Fruit fly (Drosophila melanogaster) whole organism, larva: ENCODE results near the gene Ir94c.

ENCODE experiments used
- noc ChIP-seq: fragments of 200-800 bp; sonication (Bioruptor generic); optimal IDR thresholded peaks from 3 replicates; lab custom pipeline; 2019; ENCODE audit warnings: missing biosample characterization, mild to moderate bottlenecking, missing genetic modification characterization, moderate library complexity

The Ir94c gene

DNA sequence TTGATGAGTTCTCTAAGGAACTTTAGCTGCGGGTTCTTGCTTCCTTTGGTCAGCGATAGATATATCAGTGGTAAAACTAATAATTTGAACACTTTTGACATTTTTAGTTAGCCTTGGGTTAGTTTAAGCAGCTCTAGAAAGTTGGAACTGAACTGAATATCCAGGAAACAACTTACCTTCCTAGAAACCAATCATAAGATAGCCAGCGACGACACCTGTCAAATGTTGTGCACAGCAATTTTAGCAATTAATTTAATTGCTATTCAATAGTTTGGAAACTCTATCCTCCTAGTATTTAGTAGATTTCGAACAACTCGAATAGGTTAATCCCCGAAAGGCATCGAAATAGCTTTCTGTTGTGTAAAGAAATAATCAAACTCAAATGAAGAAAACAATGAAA, at the start of gene Ir94c:
Ir94c (minus strand) TSS at position 101 of the 400 bp plus-strand sequence.
- TF ChIP-seq noc (tag; lab: Kevin White, UChicago): no peak

DNA sequence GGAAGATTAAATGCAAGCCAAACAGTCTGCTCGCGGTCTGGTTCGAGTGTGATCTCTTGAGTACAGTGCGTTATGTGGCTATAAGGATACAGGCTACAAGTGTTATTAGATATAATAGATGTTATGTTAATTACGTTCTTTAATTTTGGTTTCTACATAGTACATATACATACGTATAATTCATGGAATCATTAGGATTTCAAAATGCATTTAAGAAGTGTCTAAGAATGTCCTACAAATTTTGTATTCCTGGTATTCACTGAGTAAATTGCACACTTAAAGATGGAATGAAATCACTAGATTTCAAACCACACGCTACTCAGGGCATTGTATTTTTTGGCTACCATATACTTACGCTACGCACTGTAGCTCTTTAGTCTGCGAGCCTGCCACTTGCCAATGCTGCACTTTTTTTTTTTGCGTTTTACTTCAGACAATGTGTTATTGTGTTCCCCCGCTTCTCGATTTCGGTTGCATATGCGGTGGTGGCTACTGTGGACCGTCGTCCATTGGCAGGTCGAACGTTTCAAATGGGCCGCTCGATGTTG, 44.1 kb upstream of the Ir94c start:
- TF ChIP-seq noc (tag; lab: Kevin White, UChicago): no peak

DNA sequence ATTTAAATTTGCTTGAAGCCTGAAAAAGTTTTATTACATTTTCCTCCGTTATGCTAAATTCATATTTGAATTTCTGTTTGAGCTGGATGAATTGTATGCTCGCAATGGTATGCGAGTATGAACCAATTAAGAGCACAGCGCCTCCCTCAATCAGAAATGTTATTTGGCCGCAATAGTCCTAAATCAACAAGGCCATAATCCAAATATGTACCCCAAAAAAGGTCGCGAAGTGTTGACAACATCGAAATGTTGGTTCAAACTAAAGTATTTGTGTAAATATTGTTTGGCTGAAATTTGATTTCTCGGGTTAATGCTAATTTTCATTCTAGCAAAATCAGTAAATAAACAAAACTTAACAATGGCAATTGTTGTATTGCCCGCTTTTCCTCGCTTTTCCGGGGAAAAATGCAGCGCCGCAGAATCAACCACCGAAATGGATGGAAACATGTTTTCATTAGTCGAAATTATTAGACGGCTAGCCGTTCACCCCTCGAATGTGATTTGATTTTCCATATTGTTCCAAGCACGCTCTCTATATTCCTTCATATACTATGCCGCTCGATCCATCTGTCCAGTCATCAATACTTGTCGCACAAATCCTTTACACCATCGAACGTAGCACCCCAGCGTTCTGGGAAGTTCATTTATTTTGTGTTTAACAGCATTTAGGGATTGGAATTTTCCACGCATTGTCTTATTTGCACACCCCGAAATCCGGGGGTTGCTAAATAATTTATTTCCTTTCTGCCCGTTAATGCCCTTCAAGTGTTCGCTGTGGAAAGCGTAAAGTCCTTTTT, 42.6 kb upstream of the Ir94c start:
- TF ChIP-seq noc (tag; lab: Kevin White, UChicago): no peak

DNA sequence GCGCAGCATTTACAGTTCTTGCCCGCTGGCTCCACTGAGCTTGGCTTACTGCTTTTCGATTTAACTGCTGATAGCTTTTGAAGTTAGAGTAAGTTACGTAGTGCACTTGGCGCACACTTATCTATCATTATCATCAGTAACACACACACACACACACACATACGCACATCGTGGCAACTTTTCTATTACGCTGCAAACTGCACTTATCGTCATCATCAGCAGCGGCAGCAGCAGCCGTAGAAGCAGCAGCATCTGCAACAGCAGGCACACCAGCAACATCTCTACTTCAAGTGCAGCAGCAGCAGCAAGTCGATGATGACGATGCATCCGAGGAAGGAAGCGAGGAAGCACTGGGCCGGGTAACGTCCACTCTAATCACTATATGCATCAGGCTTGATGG, 39.4 kb upstream of the Ir94c start:
- TF ChIP-seq noc (tag; lab: Kevin White, UChicago): no peak

DNA sequence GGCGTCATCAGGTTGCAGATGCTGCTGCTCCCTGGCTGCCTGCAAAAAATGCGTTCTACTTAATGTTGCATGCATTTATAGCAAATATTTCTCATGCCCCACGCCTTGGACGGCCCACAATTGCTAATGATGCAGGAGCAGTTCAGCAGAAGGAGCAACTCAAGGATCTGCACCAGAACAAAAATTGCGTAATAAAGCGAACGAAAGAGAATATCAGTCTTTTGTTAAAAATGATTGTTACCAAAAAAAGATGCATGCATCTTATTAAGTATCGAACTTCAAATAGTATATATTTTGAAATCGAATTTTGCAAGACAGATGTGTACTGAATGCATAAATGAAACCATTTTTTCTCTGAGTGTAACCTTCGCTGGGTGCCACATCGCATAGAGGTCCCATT, 39.0 kb upstream of the Ir94c start:
- TF ChIP-seq noc (tag; lab: Kevin White, UChicago): no peak

DNA sequence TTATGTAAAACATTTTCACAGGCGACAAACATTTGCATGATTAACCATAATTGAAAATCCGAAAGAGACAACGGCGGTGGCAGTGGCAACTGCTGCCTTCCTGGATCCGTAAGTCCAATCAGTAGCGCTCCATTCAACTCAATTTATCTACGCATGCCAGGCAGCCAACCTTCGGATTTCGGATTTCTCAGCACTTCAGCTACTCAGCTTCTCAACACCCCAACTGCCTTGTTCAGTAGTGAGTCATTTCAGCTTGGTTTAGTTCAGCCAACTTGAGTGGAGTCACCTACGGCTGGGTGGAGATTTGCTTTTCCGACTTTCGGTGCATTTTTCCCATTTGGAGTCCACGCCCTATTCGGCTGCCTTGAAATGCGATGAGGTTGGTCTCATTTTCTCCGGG, 34.4 kb upstream of the Ir94c start:
- no peak for TF ChIP-seq noc (tag; lab: Kevin White, UChicago)

DNA sequence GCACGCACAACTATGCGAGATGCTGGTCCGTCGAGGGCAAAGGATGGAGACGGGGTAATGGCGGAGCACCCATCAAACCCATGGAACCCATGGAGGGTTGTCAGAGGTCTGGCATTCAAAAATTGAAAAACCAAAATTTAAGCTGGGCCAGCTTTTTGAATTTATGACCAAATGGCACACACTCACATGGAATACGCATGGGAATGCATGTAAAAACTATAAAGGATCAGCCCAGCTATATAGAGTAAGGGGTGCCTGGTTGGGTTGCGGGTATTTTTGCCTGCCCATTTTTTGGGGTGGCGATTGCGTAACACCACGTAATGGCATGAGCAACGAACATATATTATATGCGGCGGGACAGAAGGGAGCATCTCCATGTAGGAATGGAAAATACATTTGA, 33.2 kb upstream of the Ir94c start:
- TF ChIP-seq noc (tag; lab: Kevin White, UChicago): no peak

DNA sequence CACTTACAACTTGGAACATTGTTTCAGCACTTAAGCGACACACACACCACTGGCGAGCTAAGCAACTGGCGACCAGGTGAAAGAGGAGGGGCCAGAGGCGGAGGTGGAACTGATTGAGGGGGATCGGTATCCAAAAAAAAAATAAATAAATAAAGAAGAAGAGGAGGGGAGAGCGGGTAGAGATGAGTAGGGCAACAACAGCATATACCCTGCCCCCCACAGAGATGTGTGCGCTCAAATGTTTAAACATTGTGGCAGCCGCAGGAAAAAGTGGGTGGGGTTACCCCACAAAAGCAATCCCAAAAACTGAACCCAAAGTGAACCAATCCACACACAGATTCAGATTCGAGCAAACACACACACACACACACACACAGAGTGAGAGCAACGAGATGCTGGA, 31.2 kb upstream of the Ir94c start:
- TF ChIP-seq noc (tag; lab: Kevin White, UChicago): no peak

DNA sequence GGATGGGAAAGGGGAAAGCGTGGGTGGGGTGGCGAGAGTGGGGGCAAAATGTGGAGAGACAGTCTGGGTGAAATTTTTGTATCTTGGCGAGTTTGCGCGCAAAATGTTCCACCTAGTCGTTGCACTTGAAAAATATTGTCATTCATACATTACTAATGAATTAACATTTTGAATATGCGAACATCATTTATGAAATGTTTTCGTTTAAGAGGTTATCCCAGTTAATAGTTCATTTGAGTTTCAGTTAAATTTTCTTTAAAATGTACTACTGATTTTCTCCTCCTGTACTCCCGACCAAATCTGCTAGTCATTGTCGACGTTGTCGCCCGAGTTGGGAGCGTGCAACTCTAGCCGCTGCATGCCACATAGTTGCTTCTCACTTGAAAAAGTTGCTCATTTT, 30.7 kb upstream of the Ir94c start:
- no peak for TF ChIP-seq noc (tag; lab: Kevin White, UChicago)

DNA sequence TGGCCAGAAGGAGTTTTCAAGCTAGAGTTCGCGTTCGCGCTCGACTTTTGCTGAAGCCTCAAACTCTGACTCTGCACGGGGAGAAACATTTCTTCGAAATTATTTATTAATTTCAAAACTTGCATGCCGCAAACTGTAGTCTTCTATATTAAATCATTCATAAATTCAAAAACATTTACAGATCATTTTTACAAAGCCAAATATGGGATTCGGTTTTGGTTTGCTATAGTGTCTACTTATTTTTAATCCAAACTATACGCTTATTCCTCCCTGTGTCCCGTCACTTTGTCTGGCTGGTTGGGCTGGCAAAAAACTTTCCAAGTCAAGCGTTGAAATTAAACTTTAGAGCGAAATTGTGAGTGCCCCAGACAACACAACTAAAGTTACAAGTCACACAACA, 29.0 kb upstream of the Ir94c start:
- no peak for TF ChIP-seq noc (tag; lab: Kevin White, UChicago)

DNA sequence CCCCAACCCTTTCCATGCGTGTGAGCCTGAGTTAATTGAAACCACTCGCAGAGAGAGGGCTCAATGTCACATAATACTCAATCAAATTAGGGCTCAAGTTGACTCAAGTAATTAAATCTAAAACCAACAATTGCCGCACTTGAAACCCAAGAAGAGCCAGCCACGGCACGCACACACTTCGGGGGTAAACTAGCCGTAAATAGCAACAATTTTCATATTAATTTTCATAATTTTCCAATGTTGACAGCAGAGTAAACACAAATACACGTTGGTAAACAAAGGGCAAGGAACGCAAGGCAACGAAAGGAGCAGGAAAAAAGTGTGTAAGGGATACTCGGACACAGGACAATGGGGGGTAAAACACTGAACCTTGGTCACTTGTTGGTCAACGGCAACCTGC, 28.2 kb upstream of the Ir94c start:
- TF ChIP-seq noc (tag; lab: Kevin White, UChicago): no peak

DNA sequence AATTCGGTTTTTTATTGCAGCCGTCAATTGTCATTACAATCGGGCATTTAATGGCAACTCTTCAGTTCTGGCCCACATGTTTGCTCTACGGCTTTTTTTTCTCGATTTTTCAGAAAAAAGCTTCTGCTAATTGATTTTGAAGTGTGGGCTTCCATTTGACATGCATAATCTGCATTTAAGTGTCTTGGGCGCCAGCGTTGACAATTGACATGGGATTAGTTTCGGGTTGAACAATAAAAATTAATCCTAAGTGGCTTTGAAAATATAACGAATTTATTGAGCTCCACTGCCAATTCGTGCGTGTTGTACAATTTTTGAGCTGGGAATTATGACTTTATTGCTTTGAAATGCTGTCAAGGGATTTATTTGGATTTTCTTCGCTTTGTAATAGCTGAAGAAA, 27.3 kb upstream of the Ir94c start:
- TF ChIP-seq noc (tag; lab: Kevin White, UChicago): no peak

DNA sequence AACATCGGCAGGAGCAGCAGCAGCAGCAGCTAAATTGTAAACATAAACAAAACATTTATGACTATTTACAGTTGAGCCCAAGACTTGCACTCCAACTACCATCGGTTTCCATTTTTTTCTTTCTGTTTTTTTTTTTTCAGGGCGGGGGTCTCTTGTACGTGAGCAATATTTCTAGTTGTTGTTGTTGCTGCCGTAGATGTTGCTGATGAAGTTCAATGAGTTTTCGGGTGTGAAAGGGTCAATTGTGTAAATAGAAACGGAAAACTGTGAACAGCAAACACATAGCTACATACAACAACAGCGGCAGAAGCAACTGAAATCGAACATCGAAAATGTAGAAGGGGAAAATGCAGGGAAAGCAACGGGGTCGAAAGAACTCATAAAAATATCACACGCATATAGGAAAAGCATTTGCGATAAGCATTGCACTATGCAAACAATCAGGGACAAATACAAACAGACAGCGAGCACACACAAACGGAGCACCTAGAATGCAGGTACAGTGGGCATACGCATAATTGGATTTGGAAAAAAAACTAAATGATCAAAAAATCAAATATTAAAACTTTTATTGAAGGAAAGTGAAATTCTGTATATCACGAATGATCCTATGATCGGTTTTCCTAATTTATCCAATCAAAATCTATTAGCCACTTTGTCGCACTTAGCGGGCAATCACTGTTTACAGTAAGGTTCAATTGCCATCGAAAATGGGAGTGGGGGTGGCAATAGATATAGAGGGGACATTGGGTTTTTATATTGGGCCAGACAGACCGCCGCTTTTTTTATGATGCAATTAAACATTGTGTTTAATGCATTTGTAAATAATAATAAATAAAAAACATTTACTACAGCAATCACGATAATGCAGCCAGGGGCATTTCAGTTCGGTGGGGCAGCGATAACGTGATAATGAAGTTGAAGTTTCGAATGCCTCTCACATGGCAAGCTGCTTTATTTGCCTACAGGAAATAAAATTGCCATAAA, 26.5 kb upstream of the Ir94c start:
- no peak for TF ChIP-seq noc (tag; lab: Kevin White, UChicago)

DNA sequence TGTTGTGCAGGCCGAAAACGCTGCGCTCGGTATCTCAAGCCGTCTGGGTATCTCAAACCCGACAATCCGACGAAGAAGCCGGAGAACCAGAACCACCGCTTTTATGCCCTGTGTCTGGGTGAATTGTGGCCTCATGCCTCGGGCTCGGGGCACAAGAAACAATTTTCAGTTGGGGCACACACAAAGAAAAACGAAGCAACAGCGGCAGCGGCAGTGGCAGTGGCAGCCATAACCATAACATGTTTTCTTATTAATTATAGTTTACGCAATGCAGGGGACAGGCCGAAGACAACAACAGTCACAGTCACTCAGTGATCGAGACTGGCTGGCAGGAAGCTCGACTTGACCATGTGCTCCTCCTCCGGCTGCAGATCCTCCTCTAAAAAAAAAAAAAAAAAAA, 23.2 kb upstream of the Ir94c start:
- TF ChIP-seq noc (tag; lab: Kevin White, UChicago): no peak

DNA sequence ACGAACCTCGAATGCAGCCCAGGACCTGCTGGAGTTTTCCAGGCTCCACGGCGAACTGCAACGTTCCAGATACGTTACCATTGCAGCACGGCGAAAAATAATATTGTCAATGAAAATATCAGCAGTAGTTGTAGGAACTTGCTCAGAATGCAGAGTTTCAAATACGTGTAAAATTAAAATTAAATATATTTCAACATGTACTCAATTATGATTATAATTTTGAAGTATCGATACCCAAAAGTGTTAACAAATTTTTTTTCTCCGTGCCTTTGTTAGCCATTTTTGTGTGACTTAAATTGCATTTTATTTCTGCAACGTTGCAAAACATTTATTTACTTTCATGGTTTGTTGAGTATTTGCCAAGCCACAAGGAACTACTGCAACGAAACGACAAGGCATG, 22.1 kb upstream of the Ir94c start:
- no peak for TF ChIP-seq noc (tag; lab: Kevin White, UChicago)

DNA sequence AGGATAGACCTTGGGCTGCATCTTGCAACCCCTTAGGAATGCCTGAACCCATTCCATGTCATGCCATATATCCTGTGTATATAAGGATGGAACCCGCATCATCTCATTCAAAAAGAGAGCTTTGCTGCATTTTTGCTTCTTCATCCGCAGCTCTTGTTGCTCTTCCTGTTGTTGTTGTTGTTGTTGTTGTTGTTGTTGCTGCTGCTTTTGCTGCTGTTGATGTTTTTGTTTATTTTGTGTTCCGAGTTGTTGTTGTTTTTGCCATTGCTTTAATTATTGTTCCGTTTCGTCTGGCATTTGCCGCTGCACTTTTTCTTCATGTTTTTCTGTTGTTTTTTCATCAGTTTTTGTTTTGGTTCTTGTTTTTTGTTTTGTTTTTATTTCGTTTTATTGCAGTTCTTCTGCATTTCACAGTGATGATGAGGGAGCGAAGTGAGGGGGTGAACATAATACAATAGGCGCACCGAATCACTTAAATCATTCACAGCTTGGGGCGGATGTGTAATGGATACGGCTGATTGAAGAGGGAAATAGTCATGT, 20.7 kb upstream of the Ir94c start:
- TF ChIP-seq noc (tag; lab: Kevin White, UChicago): no peak
